Fruit fly (Drosophila melanogaster) whole organism, prepupa: ENCODE measurements around the gene CG13398.

Source experiments
- CG11294 ChIP-seq: fragments of 200-800 bp; sonication (Bioruptor generic); IDR thresholded peaks from 2 replicates; pipeline ENCODE4 v1.3.6; 2022; ENCODE audit warnings: missing biosample characterization, missing genetic modification characterization
- CG3032 ChIP-seq: fragments of 200-800 bp; optimal IDR thresholded peaks from 2 replicates; lab custom pipeline; 2019; ENCODE audit warnings: missing biosample characterization, mild to moderate bottlenecking, missing genetic modification characterization, moderate library complexity
- CG8119 ChIP-seq: fragments of 200-800 bp; sonication (Bioruptor generic); IDR thresholded peaks from 3 replicates; pipeline ENCODE4 v1.3.6; 2022; ENCODE audit warnings: missing biosample characterization, missing genetic modification characterization
- lz ChIP-seq: fragments of 200-800 bp; sonication (Bioruptor generic); optimal IDR thresholded peaks from 3 replicates; lab custom pipeline; 2016; ENCODE audit warnings: missing biosample characterization, missing genetic modification characterization
- salr ChIP-seq, 2 experiments: fragments of 200-800 bp; sonication (Bioruptor generic); optimal IDR thresholded peaks; 3 replicates each; lab custom pipeline; 2016 to 2018; ENCODE audit warnings: missing biosample characterization in 2 of 2, missing genetic modification characterization in 2 of 2, mild to moderate bottlenecking in 1 of 2

DNA sequence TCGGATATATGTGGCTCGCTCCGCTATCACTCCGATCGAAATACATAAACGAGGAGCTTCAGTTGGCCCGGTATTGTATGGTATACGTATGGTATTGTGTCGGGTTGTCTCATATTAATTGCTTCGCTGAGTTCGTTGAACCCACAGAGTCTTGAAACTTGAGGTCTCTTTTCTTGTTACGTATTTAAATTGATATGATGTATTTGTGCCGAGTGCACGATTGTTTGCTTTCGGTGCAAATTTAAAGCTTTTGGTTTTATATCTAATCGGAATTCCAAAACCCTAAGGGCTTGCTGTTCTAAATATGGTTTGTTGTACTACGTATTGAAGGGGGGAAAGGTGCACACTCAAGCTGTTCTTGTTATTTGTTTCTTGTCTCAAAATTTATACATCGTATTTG is 10.2 kb upstream of the CG13398 start:
- no peak for TF ChIP-seq CG11294 (GFP tag; lab: Robert Waterston, UW)
- TF ChIP-seq CG3032 (tag; lab: Kevin White, UChicago) = no peak
- TF ChIP-seq salr (GFP tag; optimal IDR thresholded peaks at IDR 0.05; lab: Kevin White, UChicago) = no peak
- no peak for TF ChIP-seq lz (GFP tag; lab: Kevin White, UChicago)
- no peak for TF ChIP-seq CG8119
